Worm (Caenorhabditis elegans) whole organism, L1 larva: ENCODE data around the gene slmp-1.

Experiments used
- C04F5.9 ChIP-seq: sonication (generic microtip); optimal IDR thresholded peaks from 2 replicates; lab custom pipeline; 2016; ENCODE audit warnings: missing genetic modification characterization, missing compliant biosample characterization
- C16A3.4 ChIP-seq: fragments of 150-350 bp; optimal IDR thresholded peaks from 2 replicates; lab custom pipeline; 2014; ENCODE audit warnings: missing biosample characterization, missing genetic modification characterization
- F16B12.6 ChIP-seq: fragments of 150-350 bp; optimal IDR thresholded peaks from 2 replicates; lab custom pipeline; 2014; ENCODE audit warnings: missing biosample characterization, missing genetic modification characterization
- Y116A8C.19 ChIP-seq: sonication (generic microtip); optimal IDR thresholded peaks from 2 replicates; lab custom pipeline; 2016; ENCODE audit warnings: missing compliant biosample characterization, missing genetic modification characterization, borderline replicate concordance
- aha-1 ChIP-seq: fragments of 150-350 bp; optimal IDR thresholded peaks from 2 replicates; lab custom pipeline; 2014; ENCODE audit warnings: missing biosample characterization, missing genetic modification characterization
- aly-2 ChIP-seq: fragments of 150-350 bp; optimal IDR thresholded peaks from 2 replicates; lab custom pipeline; 2014; ENCODE audit warnings: missing biosample characterization, missing genetic modification characterization
- ama-1 ChIP-seq: fragments of 150-350 bp; optimal IDR thresholded peaks from 2 replicates; lab custom pipeline; 2014
- ceh-8 ChIP-seq: fragments of 200-800 bp; sonication (Bioruptor generic); optimal IDR thresholded peaks from 2 replicates; lab custom pipeline; 2018; ENCODE audit warnings: mild to moderate bottlenecking, missing genetic modification characterization, moderate library complexity, missing compliant biosample characterization
- ceh-88 ChIP-seq: fragments of 200-800 bp; sonication (Bioruptor generic); IDR thresholded peaks from 2 replicates; pipeline ENCODE4 v1.3.6; 2022; ENCODE audit warnings: missing genetic modification characterization, missing compliant biosample characterization
- efl-1 ChIP-seq, 4 experiments: fragments of 150-350 bp; optimal IDR thresholded peaks in 3 of 4; peaks in 1 of 4; 1 replicate in 1 of 4; 2 replicates in 3 of 4; lab custom pipeline; 2014; ENCODE audit warnings: missing biosample characterization in 2 of 4, missing genetic modification characterization in 2 of 4, missing genetic modification reagents in 2 of 4
- elt-3 ChIP-seq, 6 experiments: fragments of 150-350 bp in 1 of 6; sonication (generic microtip); optimal IDR thresholded peaks; 2 replicates each; lab custom pipeline; 2017 to 2018; ENCODE audit warnings: missing biosample characterization in 6 of 6, missing genetic modification characterization in 6 of 6, inconsistent platforms in 1 of 6
- fkh-10 ChIP-seq: sonication (generic microtip); optimal IDR thresholded peaks from 2 replicates; lab custom pipeline; 2017; ENCODE audit warnings: missing biosample characterization, missing genetic modification reagents, missing genetic modification characterization
- fkh-4 ChIP-seq: sonication (generic microtip); optimal IDR thresholded peaks from 2 replicates; lab custom pipeline; 2016; ENCODE audit warnings: missing compliant biosample characterization, missing genetic modification characterization, borderline replicate concordance
- fkh-8 ChIP-seq: sonication (generic microtip); optimal IDR thresholded peaks from 2 replicates; lab custom pipeline; 2016; ENCODE audit warnings: mild to moderate bottlenecking, missing genetic modification characterization, missing compliant biosample characterization
- fos-1 ChIP-seq: fragments of 150-350 bp; optimal IDR thresholded peaks from 2 replicates; lab custom pipeline; 2014; ENCODE audit warnings: missing biosample characterization, missing genetic modification characterization
- hlh-17 ChIP-seq: fragments of 200-800 bp; sonication (Bioruptor generic); optimal IDR thresholded peaks from 2 replicates; lab custom pipeline; 2018; ENCODE audit warnings: missing genetic modification characterization, mild to moderate bottlenecking, missing compliant biosample characterization, moderate library complexity, borderline replicate concordance
- hlh-4 ChIP-seq: sonication (generic microtip); optimal IDR thresholded peaks from 2 replicates; lab custom pipeline; 2016; ENCODE audit warnings: mild to moderate bottlenecking, missing genetic modification characterization, missing compliant biosample characterization
- hpl-2 ChIP-seq: fragments of 150-350 bp; optimal IDR thresholded peaks from 2 replicates; lab custom pipeline; 2014; ENCODE audit warnings: missing biosample characterization, missing genetic modification reagents, missing genetic modification characterization
- isw-1 ChIP-seq: fragments of 200-800 bp; sonication (Bioruptor generic); IDR thresholded peaks from 2 replicates; pipeline ENCODE4 v1.3.6; 2022; ENCODE audit warnings: missing genetic modification characterization, missing compliant biosample characterization
- lin-13 ChIP-seq: fragments of 150-350 bp; optimal IDR thresholded peaks from 2 replicates; lab custom pipeline; 2014; ENCODE audit warnings: missing biosample characterization, missing genetic modification reagents, missing genetic modification characterization
- lin-14 ChIP-seq: fragments of 200-800 bp; sonication (Bioruptor generic); optimal IDR thresholded peaks from 2 replicates; lab custom pipeline; 2018; ENCODE audit warnings: mild to moderate bottlenecking, missing genetic modification characterization, moderate library complexity, missing compliant biosample characterization
- lin-15B ChIP-seq: fragments of 150-350 bp; sonication (generic microtip); optimal IDR thresholded peaks from 3 replicates; lab custom pipeline; 2014; ENCODE audit warnings: missing biosample characterization, missing genetic modification characterization
- lin-35 ChIP-seq, 2 experiments: fragments of 150-350 bp; optimal IDR thresholded peaks; 2 replicates each; lab custom pipeline; 2014; ENCODE audit warnings: missing biosample characterization in 2 of 2, missing genetic modification characterization in 2 of 2, missing genetic modification reagents in 2 of 2
- lir-3 ChIP-seq: sonication (generic microtip); optimal IDR thresholded peaks from 2 replicates; lab custom pipeline; 2016; ENCODE audit warnings: mild to moderate bottlenecking, missing genetic modification characterization, moderate library complexity, missing compliant biosample characterization; ENCODE audit not compliant: poor library complexity
- mdl-1 ChIP-seq, 2 experiments: fragments of 150-350 bp; optimal IDR thresholded peaks; 2 replicates each; lab custom pipeline; 2014 to 2017; ENCODE audit warnings: missing biosample characterization in 2 of 2, missing genetic modification characterization in 2 of 2, inconsistent platforms in 1 of 2
- mef-2 ChIP-seq: fragments of 150-350 bp; optimal IDR thresholded peaks from 2 replicates; lab custom pipeline; 2014; ENCODE audit warnings: missing biosample characterization, missing genetic modification characterization
- mep-1 ChIP-seq: fragments of 150-350 bp; optimal IDR thresholded peaks from 2 replicates; lab custom pipeline; 2014; ENCODE audit warnings: missing biosample characterization, missing genetic modification characterization
- nhr-11 ChIP-seq: fragments of 150-350 bp; optimal IDR thresholded peaks from 2 replicates; lab custom pipeline; 2014; ENCODE audit warnings: missing biosample characterization, missing genetic modification characterization
- nhr-12 ChIP-seq: sonication (generic microtip); optimal IDR thresholded peaks from 2 replicates; lab custom pipeline; 2017; ENCODE audit warnings: missing biosample characterization, missing genetic modification characterization
- nhr-20 ChIP-seq: sonication (generic microtip); optimal IDR thresholded peaks from 2 replicates; lab custom pipeline; 2016; ENCODE audit warnings: mild to moderate bottlenecking, missing genetic modification characterization, missing compliant biosample characterization
- nhr-237 ChIP-seq: fragments of 150-350 bp; optimal IDR thresholded peaks from 2 replicates; lab custom pipeline; 2014; ENCODE audit warnings: missing biosample characterization, missing genetic modification characterization
- nhr-28 ChIP-seq: fragments of 150-350 bp; optimal IDR thresholded peaks from 2 replicates; lab custom pipeline; 2014; ENCODE audit warnings: missing biosample characterization, missing genetic modification characterization
- nhr-47 ChIP-seq: sonication (generic microtip); optimal IDR thresholded peaks from 2 replicates; lab custom pipeline; 2016; ENCODE audit warnings: mild to moderate bottlenecking, missing genetic modification characterization, moderate library complexity, missing compliant biosample characterization
- nhr-71 ChIP-seq: sonication (generic microtip); optimal IDR thresholded peaks from 2 replicates; lab custom pipeline; 2016; ENCODE audit warnings: mild to moderate bottlenecking, missing genetic modification characterization, moderate library complexity, missing compliant biosample characterization
- nhr-85 ChIP-seq: sonication (generic microtip); peaks from one replicate; lab custom pipeline; 2016; ENCODE audit warnings: missing genetic modification characterization, inconsistent platforms, missing compliant biosample characterization
- nhr-90 ChIP-seq: sonication (generic microtip); optimal IDR thresholded peaks from 2 replicates; lab custom pipeline; 2016; ENCODE audit warnings: mild to moderate bottlenecking, missing genetic modification characterization, missing compliant biosample characterization; ENCODE audit not compliant: poor library complexity
- pqm-1 ChIP-seq: sonication (generic microtip); optimal IDR thresholded peaks from 3 replicates; lab custom pipeline; 2017; ENCODE audit warnings: missing biosample characterization, missing genetic modification characterization
- snpc-4 ChIP-seq: fragments of 150-350 bp; optimal IDR thresholded peaks from 2 replicates; lab custom pipeline; 2014; ENCODE audit warnings: missing biosample characterization, missing genetic modification characterization
- sox-4 ChIP-seq: sonication (generic microtip); optimal IDR thresholded peaks from 2 replicates; lab custom pipeline; 2016; ENCODE audit warnings: missing genetic modification characterization, missing compliant biosample characterization
- sup-37 ChIP-seq: fragments of 200-800 bp; sonication (Bioruptor generic); optimal IDR thresholded peaks from 2 replicates; lab custom pipeline; 2018; ENCODE audit warnings: mild to moderate bottlenecking, missing genetic modification characterization, missing compliant biosample characterization
- tbx-2 ChIP-seq: sonication (generic microtip); optimal IDR thresholded peaks from 2 replicates; lab custom pipeline; 2016; ENCODE audit warnings: missing genetic modification characterization, missing compliant biosample characterization
- unc-30 ChIP-seq: sonication (generic microtip); optimal IDR thresholded peaks from 2 replicates; lab custom pipeline; 2017; ENCODE audit warnings: missing biosample characterization, missing genetic modification characterization
- unc-62 ChIP-seq: fragments of 150-350 bp; optimal IDR thresholded peaks from 2 replicates; lab custom pipeline; 2014; ENCODE audit warnings: missing biosample characterization, missing genetic modification reagents, missing genetic modification characterization
- xbp-1 ChIP-seq: sonication (generic microtip); optimal IDR thresholded peaks from 2 replicates; lab custom pipeline; 2016; ENCODE audit warnings: missing genetic modification characterization, missing compliant biosample characterization
- ztf-11 ChIP-seq, 2 experiments: sonication (generic microtip); optimal IDR thresholded peaks; 2 replicates each; lab custom pipeline; 2016 to 2017; ENCODE audit warnings: missing genetic modification characterization in 2 of 2, missing biosample characterization in 1 of 2, missing compliant biosample characterization in 1 of 2
- ztf-4 ChIP-seq: fragments of 150-350 bp; optimal IDR thresholded peaks from 2 replicates; lab custom pipeline; 2014; ENCODE audit warnings: missing biosample characterization, missing genetic modification characterization

slmp-1 gene

ce11 chrIV:3211929-3212328 lies 1.6 kb upstream of the slmp-1 start:
- TF ChIP-seq lir-3 (tag; lab: Kevin White, UChicago) (no peak), Y116A8C.19 (tag; lab: Kevin White, UChicago) (no peak), lin-15B (tag; lab: Kevin White, UChicago) (no peak), lin-13 (GFP tag; lab: Kevin White, UChicago) (no peak), sup-37 (GFP tag; lab: Kevin White, UChicago) (no peak), nhr-20 (tag; lab: Kevin White, UChicago) (no peak), ceh-88 (GFP tag; lab: Robert Waterston, UW) (no peak), sox-4 (no peak), hpl-2 (no peak), tbx-2 (tag; lab: Kevin White, UChicago) (no peak), hlh-4 (no peak), unc-30 (tag; lab: Kevin White, UChicago) (no peak), unc-62 (GFP tag; lab: Kevin White, UChicago) (no peak), nhr-12 (tag; lab: Kevin White, UChicago) (no peak), fos-1 (no peak), ceh-8 (GFP tag; lab: Kevin White, UChicago) (no peak), fkh-8 (tag; lab: Kevin White, UChicago) (no peak), ama-1 (lab: Kevin White, UChicago) (no peak), nhr-28 (tag; lab: Kevin White, UChicago) (no peak)

DNA sequence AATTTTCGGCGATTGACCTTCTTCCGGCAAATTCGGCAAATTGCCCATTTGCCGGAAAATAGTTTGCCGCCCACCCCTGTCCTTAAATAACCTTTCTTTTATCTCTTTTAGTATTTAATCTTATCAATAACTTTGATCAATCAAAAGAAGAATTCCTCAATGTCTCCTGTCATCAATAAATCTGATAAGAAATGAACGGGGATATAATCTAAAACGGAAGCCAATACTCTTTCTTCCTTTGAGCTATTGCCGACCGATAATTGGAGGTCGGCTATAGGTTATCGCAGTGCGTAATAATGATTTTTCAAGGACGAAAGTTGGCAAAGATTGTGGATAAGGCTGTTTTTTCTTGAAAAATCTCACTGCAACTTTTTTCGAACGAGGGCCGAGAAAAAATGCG lies 7.6 kb downstream of the slmp-1 start:
- TF ChIP-seq elt-3 (tag; optimal IDR thresholded peaks at IDR 0.05; lab: Kevin White, UChicago) (peak in 1 of 6 experiments; percentile 15), aha-1 (no peak)

DNA sequence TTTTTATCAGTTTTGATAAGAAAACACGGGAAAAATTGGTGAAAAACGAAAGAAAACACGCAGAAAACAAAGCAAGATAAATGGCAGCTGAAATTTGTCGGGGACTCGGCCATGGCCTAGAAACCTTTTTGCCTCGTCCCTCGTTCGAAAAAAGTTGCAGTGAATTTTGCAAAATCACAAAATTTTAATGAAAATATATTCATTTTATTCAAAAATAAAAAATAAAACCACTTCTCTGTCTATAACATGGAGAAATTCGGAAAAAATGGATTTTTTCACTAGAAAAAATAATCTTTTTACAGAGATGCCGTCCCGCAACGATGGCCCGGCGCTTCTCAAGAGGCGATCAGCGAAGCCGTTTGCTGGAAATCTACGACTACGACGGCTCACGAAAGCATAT lies 8.6 kb downstream of the slmp-1 start, which contains the start of gene Y67D8A.2:
Gene Y67D8A.2 (plus strand): TSS at position 301 of the 400 bp plus-strand sequence.
- TF ChIP-seq pqm-1, result no peak
- no peak for TF ChIP-seq C04F5.9 (tag; lab: Kevin White, UChicago)
- TF ChIP-seq nhr-90 (tag; lab: Kevin White, UChicago), result no peak
- TF ChIP-seq nhr-71 (tag; lab: Kevin White, UChicago), result no peak
- TF ChIP-seq lin-13 (GFP tag; lab: Kevin White, UChicago), result no peak
- no peak for TF ChIP-seq snpc-4 (tag; lab: Kevin White, UChicago)
- TF ChIP-seq nhr-85 (tag; lab: Kevin White, UChicago), result no peak
- no peak for TF ChIP-seq xbp-1
- TF ChIP-seq unc-62 (GFP tag; lab: Kevin White, UChicago), result no peak
- no peak for TF ChIP-seq ztf-11 (tag; optimal IDR thresholded peaks at IDR 0.05; lab: Kevin White, UChicago)
- TF ChIP-seq ztf-4 (tag; lab: Kevin White, UChicago), result no peak
- no peak for TF ChIP-seq aha-1
- TF ChIP-seq F16B12.6 (tag; lab: Kevin White, UChicago), result no peak
- TF ChIP-seq mef-2 (tag; lab: Kevin White, UChicago), result no peak
- TF ChIP-seq ceh-8 (GFP tag; lab: Kevin White, UChicago), result no peak
- TF ChIP-seq nhr-12 (tag; lab: Kevin White, UChicago), result no peak
- TF ChIP-seq efl-1 (optimal IDR thresholded peaks at IDR 0.05; lab: Kevin White, UChicago), result no peak
- TF ChIP-seq efl-1 (GFP tag; optimal IDR thresholded peaks at IDR 0.05 in 1 of 2; lab: Kevin White, UChicago), result no peak
- TF ChIP-seq hlh-17 (GFP tag; lab: Kevin White, UChicago), result no peak
- no peak for TF ChIP-seq nhr-237 (tag; lab: Kevin White, UChicago)
- no peak for TF ChIP-seq elt-3 (tag; optimal IDR thresholded peaks at IDR 0.05; lab: Kevin White, UChicago)

DNA sequence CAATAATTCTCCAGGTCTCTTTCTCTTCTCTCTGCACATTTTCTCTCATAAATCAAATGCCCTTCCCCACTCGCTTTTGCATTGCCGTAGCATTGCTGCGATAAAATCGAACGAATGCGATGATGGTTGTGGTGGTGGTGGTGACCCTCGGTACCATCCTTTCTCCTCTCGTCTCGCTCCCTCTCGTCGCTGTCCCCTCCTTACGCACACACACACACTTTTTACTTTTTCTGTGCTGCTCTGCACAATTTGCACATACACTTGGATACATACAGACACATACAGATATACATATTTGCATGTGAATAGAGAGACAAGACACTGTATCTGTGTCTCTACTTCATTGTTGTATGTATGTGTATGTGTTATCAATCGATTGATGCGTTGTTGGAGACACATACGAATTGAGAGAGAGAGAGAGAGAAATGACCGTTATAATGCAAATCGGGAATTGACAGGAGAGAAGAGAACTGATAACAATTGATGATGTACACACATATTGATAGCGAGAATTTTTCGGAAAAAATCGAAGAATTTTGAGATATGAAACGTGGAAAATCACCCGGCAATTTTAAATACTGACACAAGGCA lies 14.1 kb downstream of the slmp-1 start:
- TF ChIP-seq lin-35 (GFP tag; optimal IDR thresholded peaks at IDR 0.05; lab: Kevin White, UChicago), result peak; percentile 7 to 74
- TF ChIP-seq lin-14, result peak; percentile 22
- peak; percentile 25 for TF ChIP-seq nhr-47 (tag; lab: Kevin White, UChicago)
- no peak for TF ChIP-seq aly-2
- TF ChIP-seq C16A3.4, result peak; percentile 16
- TF ChIP-seq fkh-4, result no peak
- peak; percentile 9 for TF ChIP-seq xbp-1
- no peak for TF ChIP-seq isw-1
- TF ChIP-seq hpl-2, result peak; percentile 31
- TF ChIP-seq tbx-2 (tag; lab: Kevin White, UChicago), result peak; percentile 17
- TF ChIP-seq lir-3 (tag; lab: Kevin White, UChicago), result no peak
- TF ChIP-seq efl-1 (optimal IDR thresholded peaks at IDR 0.05; lab: Kevin White, UChicago), result peak in 1 of 2 experiments; percentile 19
- peak in 1 of 2 experiments; percentile 91 for TF ChIP-seq efl-1 (GFP tag; optimal IDR thresholded peaks at IDR 0.05 in 1 of 2; lab: Kevin White, UChicago)
- peak; percentile 24 for TF ChIP-seq nhr-90 (tag; lab: Kevin White, UChicago)
- no peak for TF ChIP-seq fkh-10 (GFP tag; lab: Kevin White, UChicago)
- peak; percentile 36 for TF ChIP-seq ztf-4 (tag; lab: Kevin White, UChicago)
- TF ChIP-seq nhr-11 (tag; lab: Kevin White, UChicago), result no peak
- TF ChIP-seq mep-1 (tag; lab: Kevin White, UChicago), result peak; percentile 62
- peak in 1 of 2 experiments; percentile 18 for TF ChIP-seq mdl-1 (tag; optimal IDR thresholded peaks at IDR 0.05; lab: Kevin White, UChicago)
